Fruit fly (Drosophila melanogaster): Measurements from ENCODE around the gene CSN6.

DNA sequence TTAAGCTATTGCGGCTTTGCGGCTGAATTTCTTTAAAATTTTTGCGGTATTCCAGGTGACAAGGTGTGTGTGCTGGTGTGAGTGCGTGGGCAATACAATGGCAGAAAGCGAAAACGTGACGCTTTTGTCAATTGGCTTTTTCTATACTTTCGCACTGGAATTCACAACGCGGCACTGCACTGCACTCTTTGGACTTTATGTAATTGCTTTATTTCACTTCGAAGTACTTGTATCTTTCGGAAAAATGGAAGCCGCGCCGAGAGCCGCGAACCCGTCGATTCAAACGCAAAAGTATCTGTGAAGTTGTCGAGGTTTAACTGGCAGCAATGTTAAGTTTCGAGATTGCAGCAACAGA, 45.7 kb downstream of the CSN6 start:
- TF ChIP-seq fd96Ca (GFP tag; IDR thresholded peaks at IDR 0.05) (no peak), Snoo (tag; optimal IDR thresholded peaks at IDR 0.05) (no peak), CG13204 (GFP tag; optimal IDR thresholded peaks at IDR 0.05) (no peak), gl (tag; optimal IDR thresholded peaks at IDR 0.05) (no peak), Ets98B (GFP tag; IDR thresholded peaks at IDR 0.05) (no peak), Pif1A (GFP tag; optimal IDR thresholded peaks at IDR 0.05) (no peak), CG32121 (GFP tag; IDR thresholded peaks at IDR 0.05) (no peak)

Data from whole organism, pupa.